Worm (Caenorhabditis elegans): ENCODE measurements around the gene brp-1.

- TF ChIP-seq blmp-1 (tag; optimal IDR thresholded peaks at IDR 0.05) (no peak), mab-5 (tag; optimal IDR thresholded peaks at IDR 0.05) (no peak), unc-62 (GFP tag; optimal IDR thresholded peaks at IDR 0.05) (no peak)
These were observed 41.1 kb downstream of the brp-1 start, which contains the start of gene zyg-8 for ce11 chrIII:12061413-12061812.
